Fruit fly (Drosophila melanogaster) whole organism, pupa: ENCODE data around the gene CG10477.

Source experiments
- CG10348 ChIP-seq: fragments of 200-800 bp; sonication (Bioruptor generic); IDR thresholded peaks from 2 replicates; pipeline ENCODE4 v1.3.6; 2022; ENCODE audit warnings: missing biosample characterization, missing genetic modification characterization
- CG12605 ChIP-seq: fragments of 200-800 bp; sonication (Bioruptor generic); IDR thresholded peaks from 2 replicates; pipeline ENCODE4 v1.3.6; 2022; ENCODE audit warnings: missing biosample characterization, missing genetic modification characterization
- CG13204 ChIP-seq: fragments of 200-800 bp; sonication (Bioruptor generic); optimal IDR thresholded peaks from 2 replicates; lab custom pipeline; 2018; ENCODE audit warnings: missing biosample characterization, mild to moderate bottlenecking, missing genetic modification characterization, moderate library complexity
- CG14655 ChIP-seq: fragments of 200-800 bp; sonication (Bioruptor generic); optimal IDR thresholded peaks from 3 replicates; lab custom pipeline; 2017; ENCODE audit warnings: mild to moderate bottlenecking, missing biosample characterization, missing genetic modification reagents, missing genetic modification characterization
- CG15710 ChIP-seq: fragments of 200-800 bp; sonication (Bioruptor generic); optimal IDR thresholded peaks from 2 replicates; lab custom pipeline; 2018; ENCODE audit warnings: missing biosample characterization, mild to moderate bottlenecking, missing genetic modification characterization, moderate library complexity
- CG17806 ChIP-seq: fragments of 200-800 bp; sonication (Bioruptor generic); optimal IDR thresholded peaks from 2 replicates; lab custom pipeline; 2018; ENCODE audit warnings: missing biosample characterization, mild to moderate bottlenecking, missing genetic modification characterization, moderate library complexity
- CG32121 ChIP-seq: fragments of 200-800 bp; sonication (Bioruptor generic); IDR thresholded peaks from 2 replicates; pipeline ENCODE4 v1.3.6; 2022; ENCODE audit warnings: missing biosample characterization, missing genetic modification characterization
- CG34367 ChIP-seq: fragments of 200-800 bp; sonication (Bioruptor generic); optimal IDR thresholded peaks from 2 replicates; lab custom pipeline; 2018; ENCODE audit warnings: missing biosample characterization, mild to moderate bottlenecking, missing genetic modification characterization
- CG4496 ChIP-seq: fragments of 200-800 bp; sonication (Bioruptor generic); IDR thresholded peaks from 3 replicates; pipeline ENCODE4 v1.3.6; 2022; ENCODE audit warnings: missing biosample characterization, missing genetic modification characterization
- CG8159 ChIP-seq: fragments of 200-800 bp; sonication (Bioruptor generic); optimal IDR thresholded peaks from 3 replicates; lab custom pipeline; 2018; ENCODE audit warnings: missing biosample characterization, mild to moderate bottlenecking, missing genetic modification characterization, moderate library complexity
- CG8301 ChIP-seq: fragments of 200-800 bp; sonication (Bioruptor generic); optimal IDR thresholded peaks from 2 replicates; lab custom pipeline; 2018; ENCODE audit warnings: missing biosample characterization, mild to moderate bottlenecking, missing genetic modification characterization
- CG9948 ChIP-seq: fragments of 200-800 bp; sonication (Bioruptor generic); optimal IDR thresholded peaks from 2 replicates; lab custom pipeline; 2018; ENCODE audit warnings: missing biosample characterization, mild to moderate bottlenecking, missing genetic modification characterization, moderate library complexity
- D1 ChIP-seq: fragments of 200-800 bp; sonication (Bioruptor generic); optimal IDR thresholded peaks from 2 replicates; lab custom pipeline; 2018; ENCODE audit warnings: missing biosample characterization, mild to moderate bottlenecking, missing genetic modification characterization, moderate library complexity
- EcR ChIP-seq: fragments of 200-800 bp; sonication (Bioruptor generic); optimal IDR thresholded peaks from 3 replicates; lab custom pipeline; 2019; ENCODE audit warnings: missing biosample characterization, missing genetic modification characterization, mild to moderate bottlenecking, moderate library complexity, missing genetic modification reagents
- Ets98B ChIP-seq: fragments of 200-800 bp; sonication (Bioruptor generic); IDR thresholded peaks from 2 replicates; pipeline ENCODE4 v1.3.6; 2022; ENCODE audit warnings: missing biosample characterization, missing genetic modification characterization
- Pif1A ChIP-seq: fragments of 200-800 bp; sonication (Bioruptor generic); optimal IDR thresholded peaks from 3 replicates; lab custom pipeline; 2016; ENCODE audit warnings: missing biosample characterization, missing genetic modification characterization
- Pif1B ChIP-seq: fragments of 200-800 bp; sonication (Bioruptor generic); optimal IDR thresholded peaks from 3 replicates; lab custom pipeline; 2016; ENCODE audit warnings: missing biosample characterization, missing genetic modification characterization
- Snoo ChIP-seq: fragments of 200-800 bp; sonication (Bioruptor generic); optimal IDR thresholded peaks from 3 replicates; lab custom pipeline; 2017; ENCODE audit warnings: missing biosample characterization, mild to moderate bottlenecking, missing genetic modification characterization, inconsistent platforms
- fd96Ca ChIP-seq: fragments of 200-800 bp; sonication (Bioruptor generic); IDR thresholded peaks from 3 replicates; pipeline ENCODE4 v1.3.6; 2022; ENCODE audit warnings: missing biosample characterization, missing genetic modification characterization
- gl ChIP-seq: fragments of 200-800 bp; sonication (Bioruptor generic); optimal IDR thresholded peaks from 2 replicates; lab custom pipeline; 2018; ENCODE audit warnings: missing biosample characterization, mild to moderate bottlenecking, missing genetic modification characterization
- rn ChIP-seq: fragments of 200-800 bp; sonication (Bioruptor generic); IDR thresholded peaks from 2 replicates; pipeline ENCODE4 v1.3.6; 2022; ENCODE audit warnings: missing biosample characterization, missing genetic modification characterization

CG10477 gene

dm6 chr3L:6033008-6033407 lies 1.4 kb downstream of the CG10477 start:
- TF ChIP-seq fd96Ca (GFP tag; lab: Robert Waterston, UW) (no peak), D1 (tag; lab: Kevin White, UChicago) (no peak), CG4496 (no peak), EcR (GFP tag; lab: Kevin White, UChicago) (no peak), CG8159 (no peak), Pif1A (GFP tag; lab: Kevin White, UChicago) (no peak), CG8301 (tag; lab: Kevin White, UChicago) (no peak), CG10348 (GFP tag; lab: Robert Waterston, UW) (no peak), CG15710 (no peak)

dm6 chr3L:6022142-6022541 lies 12.3 kb downstream of the CG10477 start:
- no peak for TF ChIP-seq CG10348 (GFP tag; lab: Robert Waterston, UW)
- no peak for TF ChIP-seq rn (GFP tag; lab: Robert Waterston, UW)
- peak; percentile 20 for TF ChIP-seq CG14655
- peak; percentile 18 for TF ChIP-seq CG15710
- no peak for TF ChIP-seq Pif1B (GFP tag; lab: Kevin White, UChicago)
- TF ChIP-seq CG8159: peak; percentile 47

- no peak for TF ChIP-seq Pif1A (GFP tag; lab: Kevin White, UChicago)
Measured at dm6 chr3L:6012950-6013349, 21.5 kb downstream of the CG10477 start.

- TF ChIP-seq rn (GFP tag; lab: Robert Waterston, UW) (no peak), CG17806 (no peak), CG8301 (tag; lab: Kevin White, UChicago) (no peak), CG4496 (no peak), Ets98B (GFP tag; lab: Robert Waterston, UW) (no peak), CG14655 (no peak), CG15710 (no peak), Pif1A (GFP tag; lab: Kevin White, UChicago) (no peak), CG32121 (GFP tag; lab: Robert Waterston, UW) (no peak), CG9948 (tag; lab: Kevin White, UChicago) (no peak), CG8159 (no peak), fd96Ca (GFP tag; lab: Robert Waterston, UW) (no peak), CG12605 (no peak), Snoo (no peak), gl (tag; lab: Kevin White, UChicago) (no peak), CG34367 (tag; lab: Kevin White, UChicago) (no peak), CG13204 (GFP tag; lab: Kevin White, UChicago) (no peak), EcR (GFP tag; lab: Kevin White, UChicago) (no peak)
Measured at dm6 chr3L:6010921-6011320, 23.5 kb downstream of the CG10477 start, which contains the start of gene alphaKap4. Gene alphaKap4, minus strand, starts transcription at chr3L:6011021.

- TF ChIP-seq fd96Ca (GFP tag; lab: Robert Waterston, UW): no peak
- no peak for TF ChIP-seq gl (tag; lab: Kevin White, UChicago)
- no peak for TF ChIP-seq Snoo
- no peak for TF ChIP-seq CG4496
Measured at dm6 chr3L:6000938-6001337, 33.5 kb downstream of the CG10477 start.

- no peak for TF ChIP-seq CG9948 (tag; lab: Kevin White, UChicago)
- no peak for TF ChIP-seq rn (GFP tag; lab: Robert Waterston, UW)
- no peak for TF ChIP-seq fd96Ca (GFP tag; lab: Robert Waterston, UW)
- TF ChIP-seq CG14655: no peak
- TF ChIP-seq CG34367 (tag; lab: Kevin White, UChicago): no peak
- no peak for TF ChIP-seq CG8159
- no peak for TF ChIP-seq gl (tag; lab: Kevin White, UChicago)
- TF ChIP-seq CG15710: no peak
- TF ChIP-seq CG13204 (GFP tag; lab: Kevin White, UChicago): no peak
- TF ChIP-seq Snoo: no peak
- TF ChIP-seq D1 (tag; lab: Kevin White, UChicago): no peak
- no peak for TF ChIP-seq CG12605
- TF ChIP-seq CG10348 (GFP tag; lab: Robert Waterston, UW): no peak
- TF ChIP-seq CG17806: no peak
- TF ChIP-seq Pif1A (GFP tag; lab: Kevin White, UChicago): no peak
- TF ChIP-seq EcR (GFP tag; lab: Kevin White, UChicago): no peak
- no peak for TF ChIP-seq Ets98B (GFP tag; lab: Robert Waterston, UW)
- no peak for TF ChIP-seq Pif1B (GFP tag; lab: Kevin White, UChicago)
- no peak for TF ChIP-seq CG32121 (GFP tag; lab: Robert Waterston, UW)
Measured at dm6 chr3L:5999888-6000287, 34.5 kb downstream of the CG10477 start.

- no peak for TF ChIP-seq CG13204 (GFP tag; lab: Kevin White, UChicago)
- TF ChIP-seq EcR (GFP tag; lab: Kevin White, UChicago): no peak
- TF ChIP-seq CG34367 (tag; lab: Kevin White, UChicago): no peak
- no peak for TF ChIP-seq CG15710
- TF ChIP-seq Snoo: no peak
- no peak for TF ChIP-seq CG10348 (GFP tag; lab: Robert Waterston, UW)
- peak; percentile 89 for TF ChIP-seq CG12605
Measured at dm6 chr3L:5996936-5997335, 37.5 kb downstream of the CG10477 start, which contains the start of gene PVRAP. Gene PVRAP, plus strand, starts transcription at chr3L:5997208.
